Fruit fly (Drosophila melanogaster): Measurements from ENCODE around the gene CG31517.

DNA sequence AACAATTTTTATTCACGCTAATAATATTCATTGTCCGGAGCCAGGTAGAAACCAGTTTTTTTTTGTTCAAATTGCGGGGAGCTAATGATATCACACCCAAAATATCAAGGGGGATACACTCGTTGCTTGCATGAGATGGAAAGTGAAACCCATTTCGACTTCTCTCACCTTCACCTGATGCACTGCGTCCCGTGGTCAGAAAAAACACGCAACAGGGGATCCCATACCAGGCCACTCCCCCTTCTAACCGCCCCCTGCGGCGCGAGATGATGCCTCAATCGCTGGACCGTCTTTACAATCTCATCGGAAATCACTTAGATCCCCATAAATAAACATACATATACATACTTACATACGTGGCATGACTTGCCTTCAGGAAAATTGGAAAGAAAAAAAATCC is 34.6 kb upstream of the CG31517 start:
- no peak for TF ChIP-seq Myc (optimal IDR thresholded peaks at IDR 0.05)
- no peak for TF ChIP-seq Sin3A (optimal IDR thresholded peaks at IDR 0.05)
